Worm (Caenorhabditis elegans) whole organism, L4 larva: Measurements from ENCODE around the gene ZK355.8.

ENCODE experiments used
- D1046.2 ChIP-seq: fragments of 200-800 bp; sonication (Bioruptor generic); IDR thresholded peaks from 2 replicates; pipeline ENCODE4 v1.3.6; 2022; ENCODE audit warnings: missing genetic modification characterization, missing compliant biosample characterization
- F10B5.3 ChIP-seq: sonication (generic microtip); optimal IDR thresholded peaks from 2 replicates; lab custom pipeline; 2016; ENCODE audit warnings: mild to moderate bottlenecking, missing genetic modification characterization, missing compliant biosample characterization
- F44E2.7 ChIP-seq: fragments of 200-800 bp; sonication (Bioruptor generic); IDR thresholded peaks from 2 replicates; pipeline ENCODE4 v2.1.2; 2022; ENCODE audit warnings: missing genetic modification characterization, missing compliant biosample characterization
- F49E8.2 ChIP-seq: sonication (generic microtip); optimal IDR thresholded peaks from 2 replicates; lab custom pipeline; 2016; ENCODE audit warnings: missing compliant biosample characterization, mild to moderate bottlenecking, missing genetic modification characterization, borderline replicate concordance
- T26A8.4 ChIP-seq: fragments of 200-800 bp; sonication (Bioruptor generic); IDR thresholded peaks from 2 replicates; pipeline ENCODE4 v1.3.6; 2022; ENCODE audit warnings: missing genetic modification characterization, missing compliant biosample characterization
- Y48G9A.11 ChIP-seq: fragments of 200-800 bp; sonication (Bioruptor generic); IDR thresholded peaks from 2 replicates; pipeline ENCODE4 v1.3.6; 2022; ENCODE audit warnings: missing genetic modification reagents, missing genetic modification characterization, missing compliant biosample characterization
- ZK337.2 ChIP-seq: fragments of 200-800 bp; sonication (Bioruptor generic); IDR thresholded peaks from 2 replicates; pipeline ENCODE4 v1.3.6; 2022; ENCODE audit warnings: missing genetic modification reagents, missing genetic modification characterization, missing compliant biosample characterization
- aha-1 ChIP-seq: fragments of 150-350 bp; peaks from one replicate; lab custom pipeline; 2014; ENCODE audit warnings: missing biosample characterization, missing genetic modification characterization
- ceh-32 ChIP-seq: sonication (generic microtip); optimal IDR thresholded peaks from 2 replicates; lab custom pipeline; 2016; ENCODE audit warnings: mild to moderate bottlenecking, missing genetic modification characterization, missing compliant biosample characterization; ENCODE audit not compliant: poor library complexity
- ceh-62 ChIP-seq: sonication (generic microtip); optimal IDR thresholded peaks from 2 replicates; lab custom pipeline; 2017; ENCODE audit warnings: missing biosample characterization, missing genetic modification characterization
- ces-1 ChIP-seq: fragments of 150-350 bp; sonication (generic microtip); optimal IDR thresholded peaks from 4 replicates; lab custom pipeline; 2014; ENCODE audit warnings: missing biosample characterization, missing genetic modification reagents, missing genetic modification characterization
- cey-2 ChIP-seq: sonication (generic microtip); optimal IDR thresholded peaks from 3 replicates; lab custom pipeline; 2017; ENCODE audit warnings: missing genetic modification characterization, mild to moderate bottlenecking, missing compliant biosample characterization, antibody characterized with exemption, borderline replicate concordance; ENCODE audit not compliant: insufficient read depth
- daf-8 ChIP-seq: fragments of 200-800 bp; sonication (Bioruptor generic); IDR thresholded peaks from 2 replicates; pipeline ENCODE4 v1.3.6; 2022; ENCODE audit warnings: missing genetic modification characterization, missing compliant biosample characterization
- dmd-8 ChIP-seq: fragments of 200-800 bp; sonication (Bioruptor generic); IDR thresholded peaks from 2 replicates; pipeline ENCODE4 v1.3.6; 2022; ENCODE audit warnings: missing genetic modification characterization, missing compliant biosample characterization
- dmd-9 ChIP-seq: fragments of 200-800 bp; sonication (Bioruptor generic); IDR thresholded peaks from 2 replicates; pipeline ENCODE4 v1.3.6; 2022; ENCODE audit warnings: missing genetic modification reagents, missing genetic modification characterization, missing compliant biosample characterization
- duxl-1 ChIP-seq: sonication (generic microtip); optimal IDR thresholded peaks from 2 replicates; lab custom pipeline; 2016; ENCODE audit warnings: mild to moderate bottlenecking, missing genetic modification characterization, moderate library complexity, missing compliant biosample characterization; ENCODE audit not compliant: poor library complexity
- egl-43 ChIP-seq: fragments of 200-800 bp; sonication (Bioruptor generic); IDR thresholded peaks from 2 replicates; pipeline ENCODE4 v1.3.6; 2022; ENCODE audit warnings: missing genetic modification reagents, missing genetic modification characterization, missing compliant biosample characterization
- fos-1 ChIP-seq: fragments of 150-350 bp; optimal IDR thresholded peaks from 2 replicates; lab custom pipeline; 2014; ENCODE audit warnings: missing biosample characterization, missing genetic modification characterization
- gei-8 ChIP-seq: fragments of 200-800 bp; sonication (Bioruptor generic); optimal IDR thresholded peaks from 2 replicates; lab custom pipeline; 2018; ENCODE audit warnings: mild to moderate bottlenecking, missing genetic modification characterization, missing compliant biosample characterization
- jun-1 ChIP-seq: fragments of 150-350 bp; optimal IDR thresholded peaks from 2 replicates; lab custom pipeline; 2014; ENCODE audit warnings: missing biosample characterization, missing genetic modification reagents, missing genetic modification characterization
- lim-7 ChIP-seq: fragments of 200-800 bp; sonication (Bioruptor generic); IDR thresholded peaks from 2 replicates; pipeline ENCODE4 v1.3.6; 2022; ENCODE audit warnings: missing genetic modification characterization, missing compliant biosample characterization
- lin-1 ChIP-seq: fragments of 200-800 bp; sonication (Bioruptor generic); IDR thresholded peaks from 2 replicates; pipeline ENCODE4 v1.3.6; 2022; ENCODE audit warnings: missing genetic modification reagents, missing genetic modification characterization, missing compliant biosample characterization
- lin-38 ChIP-seq: fragments of 200-800 bp; sonication (Bioruptor generic); IDR thresholded peaks from 2 replicates; pipeline ENCODE4 v1.3.6; 2022; ENCODE audit warnings: missing genetic modification reagents, missing genetic modification characterization, missing compliant biosample characterization
- lsy-2 ChIP-seq, 2 experiments: fragments of 150-350 bp in 1 of 2; sonication (generic microtip) in 1 of 2; optimal IDR thresholded peaks; 2 replicates each; lab custom pipeline; 2014 to 2017; ENCODE audit warnings: missing biosample characterization in 2 of 2, missing genetic modification characterization in 2 of 2
- mdl-1 ChIP-seq, 2 experiments: fragments of 150-350 bp in 1 of 2; sonication (generic microtip) in 1 of 2; optimal IDR thresholded peaks; 2 replicates each; lab custom pipeline; 2014 to 2017; ENCODE audit warnings: missing biosample characterization in 2 of 2, missing genetic modification characterization in 2 of 2
- mep-1 ChIP-seq: fragments of 150-350 bp; sonication (generic microtip); optimal IDR thresholded peaks from 3 replicates; lab custom pipeline; 2014; ENCODE audit warnings: missing biosample characterization, missing genetic modification characterization
- mxl-3 ChIP-seq: fragments of 200-800 bp; sonication (Bioruptor generic); optimal IDR thresholded peaks from 2 replicates; lab custom pipeline; 2018; ENCODE audit warnings: mild to moderate bottlenecking, missing genetic modification characterization, missing compliant biosample characterization
- nhr-25 ChIP-seq: sonication (generic microtip); optimal IDR thresholded peaks from 2 replicates; lab custom pipeline; 2017; ENCODE audit warnings: missing genetic modification characterization, mild to moderate bottlenecking, missing compliant biosample characterization, antibody characterized with exemption, moderate library complexity, borderline replicate concordance; ENCODE audit not compliant: insufficient read depth
- nhr-48 ChIP-seq: sonication (generic microtip); optimal IDR thresholded peaks from 2 replicates; lab custom pipeline; 2016; ENCODE audit warnings: mild to moderate bottlenecking, missing genetic modification characterization, missing compliant biosample characterization
- php-3 ChIP-seq: fragments of 200-800 bp; sonication (Bioruptor generic); IDR thresholded peaks from 2 replicates; pipeline ENCODE4 v1.3.6; 2022; ENCODE audit warnings: missing genetic modification reagents, missing genetic modification characterization, missing compliant biosample characterization
- saeg-2 ChIP-seq: fragments of 200-800 bp; sonication (Bioruptor generic); IDR thresholded peaks from 2 replicates; pipeline ENCODE4 v1.3.6; 2022; ENCODE audit warnings: missing genetic modification reagents, missing genetic modification characterization, missing compliant biosample characterization
- set-16 ChIP-seq: fragments of 200-800 bp; sonication (Bioruptor generic); IDR thresholded peaks from 2 replicates; pipeline ENCODE4 v1.3.6; 2022; ENCODE audit warnings: missing genetic modification reagents, missing genetic modification characterization, missing compliant biosample characterization
- skn-1 ChIP-seq: fragments of 150-350 bp; optimal IDR thresholded peaks from 2 replicates; lab custom pipeline; 2014; ENCODE audit warnings: missing biosample characterization, missing genetic modification characterization
- snpc-1.2 ChIP-seq: fragments of 200-800 bp; sonication (Bioruptor generic); IDR thresholded peaks from 2 replicates; pipeline ENCODE4 v1.3.6; 2022; ENCODE audit warnings: missing genetic modification reagents, missing genetic modification characterization, missing compliant biosample characterization
- unc-62 ChIP-seq, 3 experiments: fragments of 150-350 bp in 1 of 3; sonication (generic microtip); optimal IDR thresholded peaks in 2 of 3; peaks in 1 of 3; 1 replicate in 1 of 3; 2 replicates in 2 of 3; lab custom pipeline; 2014 to 2017; ENCODE audit warnings: missing biosample characterization in 3 of 3, missing genetic modification characterization in 3 of 3, missing genetic modification reagents in 3 of 3, missing genotype in 1 of 3
- zfp-3 ChIP-seq: fragments of 200-800 bp; sonication (Bioruptor generic); conservative IDR thresholded peaks from 2 replicates; pipeline ENCODE4 v1.3.6; 2022; ENCODE audit warnings: missing genetic modification reagents, missing genetic modification characterization, missing compliant biosample characterization
- ztf-7 ChIP-seq: fragments of 150-350 bp; optimal IDR thresholded peaks from 2 replicates; lab custom pipeline; 2014; ENCODE audit warnings: missing biosample characterization, missing genetic modification characterization

Gene ZK355.8

ce11 chrII:2927533-2927932 is at the start of gene ZK355.8, which contains the start of gene ZK355.3:
Gene ZK355.8 (plus strand): TSS chrII:2927804.
Gene ZK355.3 (minus strand): TSS chrII:2927633.
- TF ChIP-seq aha-1 (tag; lab: Kevin White, UChicago) (peak; percentile 79), jun-1 (tag; lab: Kevin White, UChicago) (no peak), set-16 (GFP tag; lab: Robert Waterston, UW) (peak; percentile 40), cey-2 (tag; lab: Kevin White, UChicago) (no peak), fos-1 (tag; lab: Kevin White, UChicago) (no peak), mep-1 (tag; lab: Kevin White, UChicago) (no peak), mdl-1 (tag; optimal IDR thresholded peaks at IDR 0.05; lab: Kevin White, UChicago) (no peak), daf-8 (GFP tag; lab: Robert Waterston, UW) (no peak), unc-62 (GFP tag; optimal IDR thresholded peaks at IDR 0.05 in 1 of 2; lab: Kevin White, UChicago) (peak in 1 of 2 experiments; percentile 22), unc-62 (tag; optimal IDR thresholded peaks at IDR 0.05; lab: Kevin White, UChicago) (no peak), ceh-62 (tag; lab: Kevin White, UChicago) (no peak), zfp-3 (GFP tag; lab: Robert Waterston, UW) (no peak), dmd-8 (GFP tag; lab: Robert Waterston, UW) (no peak), snpc-1.2 (GFP tag; lab: Robert Waterston, UW) (no peak), T26A8.4 (GFP tag; lab: Robert Waterston, UW) (no peak), dmd-9 (GFP tag; lab: Robert Waterston, UW) (no peak), ZK337.2 (GFP tag; lab: Robert Waterston, UW) (no peak), php-3 (GFP tag; lab: Robert Waterston, UW) (no peak), nhr-48 (tag; lab: Kevin White, UChicago) (no peak), skn-1 (tag; lab: Kevin White, UChicago) (no peak), D1046.2 (GFP tag; lab: Robert Waterston, UW) (no peak), lsy-2 (tag; optimal IDR thresholded peaks at IDR 0.05; lab: Kevin White, UChicago) (no peak)

ce11 chrII:2878909-2879308 is 48.7 kb upstream of the ZK355.8 start:
- TF ChIP-seq aha-1 (tag; lab: Kevin White, UChicago) = peak; percentile 92
- no peak for TF ChIP-seq saeg-2 (GFP tag; lab: Robert Waterston, UW)
- TF ChIP-seq, all 104 proteins: peak for 1

- TF ChIP-seq ceh-32 (no peak), duxl-1 (tag; lab: Kevin White, UChicago) (no peak), ces-1 (no peak), set-16 (GFP tag; lab: Robert Waterston, UW) (peak; percentile 54), nhr-25 (tag; lab: Kevin White, UChicago) (no peak), Y48G9A.11 (no peak), F10B5.3 (no peak), mxl-3 (GFP tag; lab: Kevin White, UChicago) (no peak), F49E8.2 (tag; lab: Kevin White, UChicago) (no peak), gei-8 (GFP tag; lab: Kevin White, UChicago) (no peak), ztf-7 (tag; lab: Kevin White, UChicago) (no peak), lim-7 (GFP tag; lab: Robert Waterston, UW) (peak; percentile 10; the same call in 1 of the 2 replicates), egl-43 (GFP tag; lab: Robert Waterston, UW) (no peak), lin-38 (0 out of 2 replicates have a peak, but pooled peaks have one; percentile 7)
These were observed 46.5 kb upstream of the ZK355.8 start for ce11 chrII:2881088-2881487.

DNA sequence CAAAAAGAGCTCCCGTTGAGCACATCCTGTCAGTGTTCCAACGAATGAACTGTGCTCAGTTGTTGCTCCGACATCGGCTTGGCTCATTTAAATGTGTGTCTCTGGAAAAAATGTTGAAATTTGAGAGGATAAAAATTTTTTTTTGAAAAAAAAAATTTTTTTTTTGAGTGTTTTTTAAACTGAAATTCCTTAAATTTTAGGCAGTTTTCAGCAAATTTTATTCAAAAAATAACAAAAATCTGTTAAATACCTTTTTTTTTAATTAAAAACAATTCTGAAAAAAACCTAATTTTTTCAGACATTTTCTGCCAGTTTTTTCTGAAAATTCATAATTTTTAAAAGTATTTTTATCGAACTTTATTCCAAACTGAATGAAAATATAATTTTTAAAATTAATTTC is 42.8 kb upstream of the ZK355.8 start, which contains the start of gene pigw-1:
Gene pigw-1 (minus strand): TSS at position 101 of the 400 bp plus-strand sequence.
- TF ChIP-seq zfp-3 (GFP tag; lab: Robert Waterston, UW) (no peak), lin-1 (GFP tag; lab: Robert Waterston, UW) (no peak), F44E2.7 (GFP tag; lab: Robert Waterston, UW) (no peak)
